Fruit fly (Drosophila melanogaster) Kc167 (cell line): ENCODE data around the gene MED10.

ENCODE experiments used
- Sin3A ChIP-seq: fragments of >200 bp; optimal IDR thresholded peaks from 2 replicates; lab custom pipeline; 2018; ENCODE audit warnings: missing external identifiers
- h ChIP-seq: fragments of >200 bp; optimal IDR thresholded peaks from 3 replicates; lab custom pipeline; 2018; ENCODE audit warnings: missing external identifiers
- psq ChIP-seq: fragments of >200 bp; optimal IDR thresholded peaks from 2 replicates; lab custom pipeline; 2017; ENCODE audit warnings: missing external identifiers
- ttk ChIP-seq: sonication (Bioruptor generic); optimal IDR thresholded peaks from 2 replicates; lab custom pipeline; 2017; ENCODE audit warnings: missing external identifiers

DNA sequence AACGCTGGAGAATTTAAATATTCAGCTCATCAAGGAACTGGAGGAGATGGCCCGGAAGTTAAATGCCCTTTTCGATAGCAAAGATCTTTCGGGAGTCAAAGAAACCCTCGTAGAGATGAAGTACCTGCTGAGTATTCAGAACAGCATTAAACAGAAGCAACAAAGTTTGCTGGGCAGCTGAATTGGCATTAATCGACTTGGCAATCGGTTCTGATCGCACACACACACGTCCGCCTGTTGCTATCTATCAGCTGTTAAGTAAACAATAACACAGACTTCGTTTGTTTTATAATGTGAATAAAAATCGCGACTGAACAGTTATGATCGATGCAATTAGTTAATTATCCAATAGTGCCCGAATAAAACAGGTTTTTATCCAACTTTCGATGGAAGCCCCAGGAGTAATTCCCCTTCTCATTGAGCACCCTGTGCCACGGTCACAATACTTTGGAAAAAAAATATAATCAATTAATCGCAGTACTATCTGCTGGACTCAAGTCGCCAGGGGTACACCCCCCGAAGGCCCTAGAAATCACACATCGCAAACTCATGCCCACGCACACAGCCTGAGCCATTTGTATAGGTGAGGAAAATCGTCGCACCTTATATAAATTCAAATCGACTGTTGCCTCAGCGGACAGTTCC, 2.1 kb downstream of the MED10 start:
- no peak for TF ChIP-seq h (lab: Kevin White, UChicago)
- no peak for TF ChIP-seq ttk (lab: Kevin White, UChicago)
- no peak for TF ChIP-seq psq (lab: Kevin White, UChicago)
- no peak for TF ChIP-seq Sin3A (lab: Kevin White, UChicago)
